Fruit fly (Drosophila melanogaster): Measurements from ENCODE around the gene CG14024.

DNA sequence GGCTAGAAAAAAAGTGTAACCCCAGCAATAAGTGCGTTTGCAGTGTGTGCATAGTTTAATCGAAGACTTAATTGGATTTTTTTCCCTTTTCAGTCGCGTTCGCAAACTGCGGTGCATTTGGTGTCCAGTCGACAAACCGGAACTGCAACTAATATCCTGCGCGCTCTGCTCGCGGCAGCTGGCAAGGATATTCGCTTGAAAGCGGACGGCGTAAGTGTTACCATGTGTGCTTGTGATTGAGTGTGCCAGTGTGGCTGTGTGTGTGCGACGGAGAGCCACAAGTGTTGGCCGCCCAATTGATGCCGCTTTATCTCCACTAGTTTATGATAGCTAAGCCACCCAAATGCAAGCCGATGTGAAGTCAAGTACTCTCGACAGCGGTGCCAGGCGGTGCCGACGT lies 38.8 kb upstream of the CG14024 start:
- TF ChIP-seq CG8478 (optimal IDR thresholded peaks at IDR 0.05) (no peak), CTCF (optimal IDR thresholded peaks at IDR 0.05) (no peak)
